Fruit fly (Drosophila melanogaster): ENCODE measurements around the gene RhoGAP71E.

Gene RhoGAP71E

DNA sequence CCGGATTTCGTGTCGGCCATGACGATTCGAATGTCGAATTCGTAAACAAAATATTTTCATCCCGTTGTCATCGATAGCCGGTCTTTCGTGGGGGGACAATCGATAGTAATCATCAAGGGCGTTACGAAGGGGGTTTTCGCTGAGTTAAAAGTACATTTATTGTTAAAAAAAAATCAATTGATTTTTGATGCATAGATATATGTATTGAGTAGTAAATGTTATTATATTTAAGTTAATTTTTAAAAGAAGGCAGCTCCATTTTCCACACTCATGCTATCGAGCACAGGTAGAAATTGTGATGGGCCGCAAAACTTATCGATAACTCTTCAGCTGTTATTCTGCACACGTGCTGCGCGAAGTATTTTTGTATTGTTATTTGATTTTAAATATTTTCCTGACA lies 8.2 kb upstream of the RhoGAP71E start, which contains the start of the genes mrn and CG12301 (continued):
- TF ChIP-seq Ets97D (GFP tag; optimal IDR thresholded peaks at IDR 0.05) (peak; percentile 64), Dip2 (GFP tag; IDR thresholded peaks at IDR 0.05) (peak; percentile 24; the same call in 1 of the 2 replicates), hb (GFP tag; IDR thresholded peaks at IDR 0.05; ENCODE audit: partially characterized antibody) (peak; percentile 89), CG10431 (GFP tag; optimal IDR thresholded peaks at IDR 0.05) (no peak), tgo (GFP tag; IDR thresholded peaks at IDR 0.05) (peak; percentile 94), Ssrp (tag; optimal IDR thresholded peaks at IDR 0.05) (peak; percentile 62), Fer3 (tag; optimal IDR thresholded peaks at IDR 0.05) (peak; percentile 78), CG3407 (GFP tag; optimal IDR thresholded peaks at IDR 0.05) (no peak), CG30020 (tag; optimal IDR thresholded peaks at IDR 0.05) (peak; percentile 59), CG2129 (GFP tag; IDR thresholded peaks at IDR 0.05; ENCODE audit: partially characterized antibody) (peak; percentile 90), CG17359 (tag; optimal IDR thresholded peaks at IDR 0.05) (no peak), CG18619 (GFP tag; optimal IDR thresholded peaks at IDR 0.05) (peak; percentile 50), Aef1 (GFP tag; IDR thresholded peaks at IDR 0.05) (peak; percentile 92), yki (optimal IDR thresholded peaks at IDR 0.05) (no peak), crc (GFP tag; optimal IDR thresholded peaks at IDR 0.05) (no peak), Dp (GFP tag; optimal IDR thresholded peaks at IDR 0.05) (peak; percentile 58), trem (tag; optimal IDR thresholded peaks at IDR 0.05) (peak; percentile 93), CG6175 (GFP tag; IDR thresholded peaks at IDR 0.05) (peak; percentile 90), Bgb (GFP tag; IDR thresholded peaks at IDR 0.05; ENCODE audit: partially characterized antibody) (peak; percentile 87), D19B (GFP tag; optimal IDR thresholded peaks at IDR 0.05) (no peak), Hsf (GFP tag; optimal IDR thresholded peaks at IDR 0.05) (peak; percentile 82), NC2α (GFP tag; optimal IDR thresholded peaks at IDR 0.05) (no peak), slp2 (GFP tag; optimal IDR thresholded peaks at IDR 0.05) (peak; percentile 20), Neu2 (GFP tag; optimal IDR thresholded peaks at IDR 0.05; ENCODE audit: borderline replicate concordance) (no peak), CG31365 (tag; optimal IDR thresholded peaks at IDR 0.05) (no peak), abd-A (tag; optimal IDR thresholded peaks at IDR 0.05) (no peak), fd96Cb (tag; optimal IDR thresholded peaks at IDR 0.05) (peak; percentile 52), CG7786 (GFP tag; optimal IDR thresholded peaks at IDR 0.05) (peak; percentile 44), hkb (optimal IDR thresholded peaks at IDR 0.05) (no peak), hkb (GFP tag; IDR thresholded peaks at IDR 0.05) (peak; percentile 58), sr (GFP tag; IDR thresholded peaks at IDR 0.05) (no peak), pnt (GFP tag; optimal IDR thresholded peaks at IDR 0.05) (peak; percentile 55), HHEX (GFP tag; optimal IDR thresholded peaks at IDR 0.05) (no peak), tna (GFP tag; IDR thresholded peaks at IDR 0.05; ENCODE audit: partially characterized antibody) (peak; percentile 84), CG2199 (GFP tag; IDR thresholded peaks at IDR 0.05) (peak; percentile 94), CG2875 (GFP tag; optimal IDR thresholded peaks at IDR 0.05) (no peak), CG18476 (GFP tag; optimal IDR thresholded peaks at IDR 0.05) (peak; percentile 35), vvl (GFP tag; IDR thresholded peaks at IDR 0.05) (peak; percentile 93), CG12744 (GFP tag; optimal IDR thresholded peaks at IDR 0.05) (peak; percentile 39), CG2202 (tag; optimal IDR thresholded peaks at IDR 0.05) (peak; percentile 8), MTF-1 (GFP tag; optimal IDR thresholded peaks at IDR 0.05; ENCODE audit: borderline replicate concordance) (no peak), fu2 (GFP tag; optimal IDR thresholded peaks at IDR 0.05) (peak; percentile 52), BtbVII (GFP tag; optimal IDR thresholded peaks at IDR 0.05) (no peak), Xrp1 (GFP tag; IDR thresholded peaks at IDR 0.05) (peak; percentile 94), CG1832 (GFP tag; optimal IDR thresholded peaks at IDR 0.05) (no peak), Mes4 (GFP tag; optimal IDR thresholded peaks at IDR 0.05) (peak; percentile 11), sd (tag; optimal IDR thresholded peaks at IDR 0.05) (peak; percentile 91), dati (GFP tag; IDR thresholded peaks at IDR 0.05) (peak; percentile 84), CG15514 (GFP tag; optimal IDR thresholded peaks at IDR 0.05) (peak; percentile 76), wek (GFP tag; optimal IDR thresholded peaks at IDR 0.05) (peak; percentile 84), CG16813 (GFP tag; IDR thresholded peaks at IDR 0.05; ENCODE audit: partially characterized antibody) (peak; percentile 92)

All from whole organism, embryonic.